Worm (Caenorhabditis elegans): ENCODE measurements around the gene F58G6.3.

DNA sequence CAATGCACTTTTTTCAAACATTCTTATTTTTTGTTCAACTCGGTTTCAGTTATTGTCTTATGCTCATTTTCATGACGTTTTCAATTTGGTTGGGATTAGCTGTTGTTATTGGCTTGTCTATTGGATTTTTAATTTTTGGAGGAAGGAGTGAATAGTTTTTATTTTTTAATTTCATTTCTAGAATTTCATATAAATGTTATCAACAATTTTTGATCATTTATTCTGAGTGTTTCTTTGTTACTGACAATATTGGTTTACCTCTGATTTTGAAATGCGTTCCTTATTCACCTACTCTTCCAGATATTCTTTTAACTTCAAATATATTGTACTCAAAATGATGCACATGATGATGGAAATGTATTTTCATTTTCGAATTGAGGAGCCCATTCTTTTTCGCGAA, 682 bp downstream of the F58G6.3 start, which contains the start of gene F58G6.7:
- TF ChIP-seq unc-62 (GFP tag; optimal IDR thresholded peaks at IDR 0.05) (no peak), ZK546.5 (tag; optimal IDR thresholded peaks at IDR 0.05) (no peak), blmp-1 (tag; optimal IDR thresholded peaks at IDR 0.05; ENCODE audit: insufficient read depth) (no peak), nhr-237 (tag; optimal IDR thresholded peaks at IDR 0.05) (no peak), lsy-2 (tag; optimal IDR thresholded peaks at IDR 0.05) (no peak), ceh-82 (tag; optimal IDR thresholded peaks at IDR 0.05) (no peak)

Data from whole organism, L2 larva.